Worm (Caenorhabditis elegans): Measurements from ENCODE around the gene sre-51.

The sre-51 gene

DNA sequence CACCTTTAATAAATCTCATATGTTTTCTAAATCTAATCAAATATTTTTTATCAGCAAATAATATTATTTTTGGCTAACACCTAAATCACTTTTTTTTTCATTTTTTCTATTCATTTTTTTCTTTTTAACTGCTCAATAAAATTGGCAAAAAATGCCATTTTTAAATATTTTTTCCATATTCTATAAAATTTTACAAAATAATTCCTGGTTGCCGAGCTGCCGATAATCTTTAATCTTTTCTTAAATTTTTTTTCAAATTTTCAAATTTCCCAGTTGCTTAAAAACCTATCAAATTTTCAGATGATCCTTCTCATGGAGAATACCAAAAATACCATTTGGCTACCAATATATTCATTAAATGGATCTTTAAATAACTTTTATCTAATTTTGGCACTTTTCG lies at the start of gene sre-51:
Gene sre-51 (plus strand): TSS at position 301 of the 400 bp plus-strand sequence.
- no peak for TF ChIP-seq tbx-11 (GFP tag; IDR thresholded peaks at IDR 0.05)
- no peak for TF ChIP-seq ceh-36 (tag; optimal IDR thresholded peaks at IDR 0.05)
- no peak for TF ChIP-seq ets-7 (tag; optimal IDR thresholded peaks at IDR 0.05)
- no peak for TF ChIP-seq hmbx-1 (tag; optimal IDR thresholded peaks at IDR 0.05)
- TF ChIP-seq flt-1 (GFP tag; IDR thresholded peaks at IDR 0.05): no peak
- TF ChIP-seq tra-4 (tag; optimal IDR thresholded peaks at IDR 0.05): no peak
- no peak for TF ChIP-seq scrt-1 (GFP tag; IDR thresholded peaks at IDR 0.05)
- no peak for TF ChIP-seq ceh-13 (GFP tag; optimal IDR thresholded peaks at IDR 0.05)
- no peak for TF ChIP-seq tbx-37 (GFP tag; conservative IDR thresholded peaks at IDR 0.05)
- TF ChIP-seq ama-1 (optimal IDR thresholded peaks at IDR 0.05): no peak
- no peak for TF ChIP-seq aly-1 (tag; optimal IDR thresholded peaks at IDR 0.05)
- no peak for TF ChIP-seq sea-1 (GFP tag; conservative IDR thresholded peaks at IDR 0.05)
- TF ChIP-seq B0310.2 (tag; optimal IDR thresholded peaks at IDR 0.05): no peak
- TF ChIP-seq F13C5.2 (tag; optimal IDR thresholded peaks at IDR 0.05): no peak
- no peak for TF ChIP-seq hmg-4 (GFP tag; optimal IDR thresholded peaks at IDR 0.05)
- TF ChIP-seq pes-1 (GFP tag; IDR thresholded peaks at IDR 0.05): no peak
- TF ChIP-seq hnd-1 (tag; optimal IDR thresholded peaks at IDR 0.05): no peak

DNA sequence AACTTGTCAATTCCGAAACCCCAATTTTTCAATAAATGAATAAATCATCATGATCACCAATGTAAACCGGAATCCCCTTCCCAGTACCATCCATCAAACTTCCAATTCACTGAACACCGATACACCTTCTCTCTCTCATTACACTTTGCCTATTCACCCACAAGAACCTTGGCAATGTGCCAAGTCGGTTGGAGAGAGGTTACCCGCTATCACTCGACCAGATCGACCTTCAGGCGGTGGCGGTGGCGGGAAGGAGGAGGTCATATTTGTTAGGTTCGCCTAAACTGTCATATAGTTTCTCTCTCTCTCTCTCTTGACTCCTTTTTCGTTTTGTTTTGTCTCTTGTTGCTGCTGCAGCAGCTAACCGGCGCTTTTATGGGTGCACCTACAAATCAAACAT lies 49.1 kb upstream of the sre-51 start:
- no peak for TF ChIP-seq flt-1 (GFP tag; IDR thresholded peaks at IDR 0.05)
- TF ChIP-seq hmg-4 (GFP tag; optimal IDR thresholded peaks at IDR 0.05): peak; percentile 50
- TF ChIP-seq sea-1 (GFP tag; conservative IDR thresholded peaks at IDR 0.05): 0 out of 2 replicates have a peak, but pooled peaks have one; percentile 13
- no peak for TF ChIP-seq ets-7 (tag; optimal IDR thresholded peaks at IDR 0.05)

DNA sequence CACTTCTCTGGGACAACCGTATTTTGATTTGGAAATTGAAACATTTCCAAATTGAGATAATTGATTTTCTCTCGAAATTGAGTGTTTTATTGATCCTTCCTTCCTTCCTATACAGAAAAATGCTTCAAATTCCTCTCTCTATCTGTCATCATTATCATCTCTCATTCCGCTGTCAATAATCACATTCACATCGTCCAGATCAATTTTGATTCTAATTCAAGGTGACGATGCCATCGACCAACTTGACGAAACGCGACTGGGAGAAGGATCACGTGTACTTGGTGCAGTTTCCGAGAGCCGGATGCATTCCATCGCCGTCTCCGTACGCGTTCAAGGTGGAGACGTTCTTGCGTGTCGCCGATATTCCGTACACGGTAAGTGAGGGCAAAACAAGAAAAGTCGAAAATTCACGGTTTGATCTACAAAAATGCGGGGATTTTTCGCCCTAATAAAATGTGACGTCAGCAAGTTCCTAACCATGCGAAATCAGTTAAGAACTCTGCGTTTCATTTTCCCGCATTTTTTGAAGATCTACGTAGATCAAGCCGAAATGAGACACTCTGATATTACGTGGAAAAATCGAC lies 47.6 kb upstream of the sre-51 start, which contains the start of gene faxc-1:
Gene faxc-1 (plus strand): TSS at position 222 of the 584 bp plus-strand sequence.
- TF ChIP-seq flt-1 (GFP tag; IDR thresholded peaks at IDR 0.05) (no peak), F13C5.2 (tag; optimal IDR thresholded peaks at IDR 0.05) (no peak), tbx-37 (GFP tag; conservative IDR thresholded peaks at IDR 0.05) (no peak), ceh-36 (tag; optimal IDR thresholded peaks at IDR 0.05) (no peak), sea-1 (GFP tag; conservative IDR thresholded peaks at IDR 0.05) (no peak), ama-1 (optimal IDR thresholded peaks at IDR 0.05) (no peak)

ce11 chrII:12264847-12265246 lies 46.8 kb upstream of the sre-51 start:
- TF ChIP-seq flt-1 (GFP tag; IDR thresholded peaks at IDR 0.05): no peak
- TF ChIP-seq pes-1 (GFP tag; IDR thresholded peaks at IDR 0.05): no peak

ce11 chrII:12266145-12266544 lies 45.5 kb upstream of the sre-51 start, which contains the start of gene tric-1B.1:
tric-1B.1 (minus strand) TSS chrII:12266245.
- TF ChIP-seq ama-1 (optimal IDR thresholded peaks at IDR 0.05) (no peak), B0310.2 (tag; optimal IDR thresholded peaks at IDR 0.05) (no peak), hnd-1 (tag; optimal IDR thresholded peaks at IDR 0.05) (no peak), ceh-36 (tag; optimal IDR thresholded peaks at IDR 0.05) (no peak), ets-7 (tag; optimal IDR thresholded peaks at IDR 0.05) (no peak), sea-1 (GFP tag; conservative IDR thresholded peaks at IDR 0.05) (no peak), hmg-4 (GFP tag; optimal IDR thresholded peaks at IDR 0.05) (no peak), tra-4 (tag; optimal IDR thresholded peaks at IDR 0.05) (no peak), pes-1 (GFP tag; IDR thresholded peaks at IDR 0.05) (no peak), scrt-1 (GFP tag; IDR thresholded peaks at IDR 0.05) (no peak), ceh-13 (GFP tag; optimal IDR thresholded peaks at IDR 0.05) (no peak), tbx-37 (GFP tag; conservative IDR thresholded peaks at IDR 0.05) (no peak), F13C5.2 (tag; optimal IDR thresholded peaks at IDR 0.05) (no peak), aly-1 (tag; optimal IDR thresholded peaks at IDR 0.05) (no peak), flt-1 (GFP tag; IDR thresholded peaks at IDR 0.05) (no peak), tbx-11 (GFP tag; IDR thresholded peaks at IDR 0.05) (no peak), hmbx-1 (tag; optimal IDR thresholded peaks at IDR 0.05) (no peak)

DNA sequence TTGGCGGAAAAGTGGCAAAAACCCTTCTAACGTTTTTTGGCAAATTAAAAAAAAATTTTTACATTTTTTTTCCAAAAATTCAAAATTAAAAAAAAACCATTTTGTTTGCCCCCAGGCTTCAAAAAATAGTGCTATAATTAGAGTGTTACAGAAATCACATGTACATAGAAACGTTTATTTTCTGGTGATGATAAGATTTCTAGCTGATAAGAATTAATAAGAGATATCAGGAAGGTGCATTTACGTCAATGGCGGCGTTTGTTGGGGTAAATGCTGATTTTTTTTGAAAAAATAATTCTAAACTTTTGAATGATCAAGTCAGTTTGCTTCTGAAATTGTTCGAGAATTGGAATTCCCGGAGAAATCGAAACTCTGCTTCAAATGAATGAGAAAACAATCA lies 44.9 kb upstream of the sre-51 start:
- no peak for TF ChIP-seq hmbx-1 (tag; optimal IDR thresholded peaks at IDR 0.05)
- no peak for TF ChIP-seq ceh-13 (GFP tag; optimal IDR thresholded peaks at IDR 0.05)

ce11 chrII:12268857-12269256 lies 42.8 kb upstream of the sre-51 start:
- no peak for TF ChIP-seq hmbx-1 (tag; optimal IDR thresholded peaks at IDR 0.05)
- TF ChIP-seq tbx-11 (GFP tag; IDR thresholded peaks at IDR 0.05): no peak
- TF ChIP-seq tbx-37 (GFP tag; conservative IDR thresholded peaks at IDR 0.05): no peak
- TF ChIP-seq scrt-1 (GFP tag; IDR thresholded peaks at IDR 0.05): no peak
- no peak for TF ChIP-seq flt-1 (GFP tag; IDR thresholded peaks at IDR 0.05)

DNA sequence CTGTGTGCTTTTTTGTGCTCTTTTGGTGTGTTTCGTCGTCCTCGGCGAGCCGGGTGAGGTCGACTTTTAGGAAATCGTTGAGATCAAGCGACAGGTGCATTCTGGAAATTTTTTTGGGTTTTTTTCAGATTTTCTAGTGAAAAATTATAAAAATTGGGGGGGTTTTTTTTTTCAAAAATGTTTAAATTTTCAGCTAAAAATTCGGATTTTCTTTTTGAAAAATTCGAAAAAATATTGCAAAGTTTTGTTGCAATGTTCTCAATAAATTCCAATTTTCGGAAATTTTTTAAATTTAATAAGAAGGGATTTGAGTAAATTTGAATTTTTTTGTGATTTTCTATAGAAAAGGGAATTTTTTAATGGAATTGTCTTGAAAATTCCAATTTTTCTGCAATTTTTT lies 36.7 kb upstream of the sre-51 start, which contains the start of gene Y57A10A.27:
Gene Y57A10A.27 (minus strand): TSS at position 101 of the 400 bp plus-strand sequence.
- TF ChIP-seq aly-1 (tag; optimal IDR thresholded peaks at IDR 0.05) (no peak), F13C5.2 (tag; optimal IDR thresholded peaks at IDR 0.05) (no peak), ceh-13 (GFP tag; optimal IDR thresholded peaks at IDR 0.05) (no peak), B0310.2 (tag; optimal IDR thresholded peaks at IDR 0.05) (no peak), hnd-1 (tag; optimal IDR thresholded peaks at IDR 0.05) (no peak), hmbx-1 (tag; optimal IDR thresholded peaks at IDR 0.05) (no peak), tbx-37 (GFP tag; conservative IDR thresholded peaks at IDR 0.05) (no peak)

ce11 chrII:12278602-12279001 lies 33.1 kb upstream of the sre-51 start:
- no peak for TF ChIP-seq ets-7 (tag; optimal IDR thresholded peaks at IDR 0.05)
- peak; percentile 9 for TF ChIP-seq hmg-4 (GFP tag; optimal IDR thresholded peaks at IDR 0.05)
- TF ChIP-seq scrt-1 (GFP tag; IDR thresholded peaks at IDR 0.05): no peak
- no peak for TF ChIP-seq sea-1 (GFP tag; conservative IDR thresholded peaks at IDR 0.05)

All from whole organism, early embryonic.